Worm (Caenorhabditis elegans): ENCODE measurements around the gene M02B1.4.

The M02B1.4 gene

ce11 chrIV:12795371-12795936, 29.7 kb downstream of the M02B1.4 start:
- TF ChIP-seq nhr-23 (tag; optimal IDR thresholded peaks at IDR 0.05): no peak
- TF ChIP-seq snpc-4 (tag; optimal IDR thresholded peaks at IDR 0.05): peak; percentile 69
- TF ChIP-seq fkh-10 (GFP tag; optimal IDR thresholded peaks at IDR 0.05): no peak
- TF ChIP-seq elt-2 (tag; optimal IDR thresholded peaks at IDR 0.05): peak; percentile 20
- no peak for TF ChIP-seq lin-39 (tag; optimal IDR thresholded peaks at IDR 0.05)

ce11 chrIV:12793621-12794020, 31.5 kb downstream of the M02B1.4 start, which contains the start of gene pin-2:
Gene pin-2 (plus strand): TSS chrIV:12793847.
- TF ChIP-seq unc-62 (GFP tag; optimal IDR thresholded peaks at IDR 0.05) (no peak), pqm-1 (tag; optimal IDR thresholded peaks at IDR 0.05) (peak; percentile 37), daf-12 (tag; optimal IDR thresholded peaks at IDR 0.05) (no peak), skn-1 (tag; optimal IDR thresholded peaks at IDR 0.05) (no peak), elt-2 (tag; optimal IDR thresholded peaks at IDR 0.05) (peak; percentile 49)

- TF ChIP-seq snpc-4 (tag; optimal IDR thresholded peaks at IDR 0.05) (no peak), nhr-23 (tag; optimal IDR thresholded peaks at IDR 0.05) (no peak), ceh-16 (tag; optimal IDR thresholded peaks at IDR 0.05) (no peak), mdl-1 (tag; optimal IDR thresholded peaks at IDR 0.05) (no peak), daf-12 (tag; optimal IDR thresholded peaks at IDR 0.05) (no peak), lsy-12 (tag; optimal IDR thresholded peaks at IDR 0.05) (no peak), ZK546.5 (tag; optimal IDR thresholded peaks at IDR 0.05) (no peak), elt-3 (tag; optimal IDR thresholded peaks at IDR 0.05) (no peak), fkh-2 (tag; optimal IDR thresholded peaks at IDR 0.05) (no peak), ztf-11 (tag; optimal IDR thresholded peaks at IDR 0.05) (no peak), nhr-76 (tag; optimal IDR thresholded peaks at IDR 0.05) (no peak), ama-1 (optimal IDR thresholded peaks at IDR 0.05) (no peak), pqm-1 (tag; optimal IDR thresholded peaks at IDR 0.05) (no peak), pha-4 (tag; optimal IDR thresholded peaks at IDR 0.05) (no peak), nhr-77 (tag; optimal IDR thresholded peaks at IDR 0.05) (no peak), tbx-2 (tag; optimal IDR thresholded peaks at IDR 0.05) (no peak), nfya-1 (tag; optimal IDR thresholded peaks at IDR 0.05; ENCODE audit: insufficient read depth) (no peak), zag-1 (tag; optimal IDR thresholded peaks at IDR 0.05) (no peak), nhr-11 (tag; optimal IDR thresholded peaks at IDR 0.05) (no peak)
Measured at ce11 chrIV:12792494-12792893, 32.6 kb downstream of the M02B1.4 start, which contains the start of gene F07C6.6. Gene F07C6.6 (plus strand): TSS chrIV:12792794.

ce11 chrIV:12790871-12791270, 34.2 kb downstream of the M02B1.4 start, which contains the start of gene F07C6.2:
Gene F07C6.2 (plus strand): TSS chrIV:12791171.
- TF ChIP-seq elt-1 (tag; optimal IDR thresholded peaks at IDR 0.05) (no peak), sea-2 (GFP tag; optimal IDR thresholded peaks at IDR 0.05) (no peak), mml-1 (tag; optimal IDR thresholded peaks at IDR 0.05) (no peak), snpc-4 (tag; optimal IDR thresholded peaks at IDR 0.05) (no peak), ceh-82 (tag; optimal IDR thresholded peaks at IDR 0.05) (no peak)

ce11 chrIV:12789088-12789487, 36.0 kb downstream of the M02B1.4 start, which contains the start of gene F07C6.3:
Gene F07C6.3 (plus strand): TSS chrIV:12789235.
- TF ChIP-seq aly-2 (tag; optimal IDR thresholded peaks at IDR 0.05) (no peak), daf-12 (tag; optimal IDR thresholded peaks at IDR 0.05) (no peak), eor-1 (tag; optimal IDR thresholded peaks at IDR 0.05) (no peak), mdl-1 (tag; optimal IDR thresholded peaks at IDR 0.05) (no peak), lin-39 (tag; optimal IDR thresholded peaks at IDR 0.05) (no peak)

- peak; percentile 10 for TF ChIP-seq elt-2 (tag; optimal IDR thresholded peaks at IDR 0.05)
Measured at ce11 chrIV:12786996-12787395, 38.1 kb downstream of the M02B1.4 start.

- TF ChIP-seq snpc-4 (tag; optimal IDR thresholded peaks at IDR 0.05) (peak; percentile 12), zag-1 (tag; optimal IDR thresholded peaks at IDR 0.05) (no peak)
Measured at ce11 chrIV:12785988-12786387, 39.1 kb downstream of the M02B1.4 start.
